Worm (Caenorhabditis elegans) whole organism, L2 larva: ENCODE results near the gene rocf-1.

Source experiments
- F13H6.1 ChIP-seq: sonication (generic microtip); optimal IDR thresholded peaks from 2 replicates; lab custom pipeline; 2016; ENCODE audit warnings: missing genetic modification characterization, missing compliant biosample characterization
- ZK546.5 ChIP-seq: sonication (generic microtip); optimal IDR thresholded peaks from 2 replicates; lab custom pipeline; 2017; ENCODE audit warnings: missing biosample characterization, missing genetic modification characterization
- alr-1 ChIP-seq: fragments of 150-350 bp; optimal IDR thresholded peaks from 2 replicates; lab custom pipeline; 2014; ENCODE audit warnings: missing biosample characterization, missing genetic modification characterization
- aly-2 ChIP-seq: fragments of 150-350 bp; optimal IDR thresholded peaks from 2 replicates; lab custom pipeline; 2014; ENCODE audit warnings: missing biosample characterization, missing genetic modification characterization
- ama-1 ChIP-seq: fragments of 150-350 bp; optimal IDR thresholded peaks from 2 replicates; lab custom pipeline; 2018; ENCODE audit warnings: inconsistent platforms
- ceh-82 ChIP-seq: fragments of 150-350 bp; optimal IDR thresholded peaks from 2 replicates; lab custom pipeline; 2014; ENCODE audit warnings: missing biosample characterization, missing genetic modification characterization
- crh-2 ChIP-seq: sonication (generic microtip); optimal IDR thresholded peaks from 2 replicates; lab custom pipeline; 2017; ENCODE audit warnings: missing biosample characterization, missing genetic modification characterization
- dmd-4 ChIP-seq: sonication (generic microtip); optimal IDR thresholded peaks from 2 replicates; lab custom pipeline; 2017; ENCODE audit warnings: missing biosample characterization, missing genetic modification characterization
- egl-27 ChIP-seq: sonication (generic microtip); optimal IDR thresholded peaks from 3 replicates; lab custom pipeline; 2017; ENCODE audit warnings: missing biosample characterization, missing genetic modification reagents, missing genetic modification characterization
- elt-1 ChIP-seq: fragments of 150-350 bp; optimal IDR thresholded peaks from 2 replicates; lab custom pipeline; 2014; ENCODE audit warnings: missing biosample characterization, missing genetic modification characterization
- elt-3 ChIP-seq: sonication (generic microtip); optimal IDR thresholded peaks from 2 replicates; lab custom pipeline; 2017; ENCODE audit warnings: missing biosample characterization, missing genetic modification characterization
- fos-1 ChIP-seq: fragments of 150-350 bp; optimal IDR thresholded peaks from 2 replicates; lab custom pipeline; 2014; ENCODE audit warnings: missing biosample characterization, missing genetic modification characterization
- lin-11 ChIP-seq: fragments of 150-350 bp; sonication (generic microtip); optimal IDR thresholded peaks from 2 replicates; lab custom pipeline; 2014; ENCODE audit warnings: missing biosample characterization, missing genetic modification characterization, inconsistent platforms, mixed read lengths
- lin-13 ChIP-seq: fragments of 150-350 bp; optimal IDR thresholded peaks from 2 replicates; lab custom pipeline; 2014; ENCODE audit warnings: missing biosample characterization, missing genetic modification reagents, missing genetic modification characterization
- lin-39 ChIP-seq: fragments of 150-350 bp; optimal IDR thresholded peaks from 2 replicates; lab custom pipeline; 2014; ENCODE audit warnings: missing biosample characterization, missing genetic modification reagents, missing genetic modification characterization
- lsy-2 ChIP-seq, 2 experiments: fragments of 150-350 bp in 1 of 2; sonication (generic microtip) in 1 of 2; optimal IDR thresholded peaks; 2 replicates each; lab custom pipeline; 2014 to 2017; ENCODE audit warnings: missing biosample characterization in 2 of 2, missing genetic modification characterization in 2 of 2
- mab-5 ChIP-seq: fragments of 150-350 bp; optimal IDR thresholded peaks from 2 replicates; lab custom pipeline; 2014; ENCODE audit warnings: missing biosample characterization, missing genetic modification characterization
- mdl-1 ChIP-seq, 2 experiments: fragments of 150-350 bp in 1 of 2; sonication (generic microtip) in 1 of 2; optimal IDR thresholded peaks; 2 replicates each; lab custom pipeline; 2017; ENCODE audit warnings: missing biosample characterization in 2 of 2, missing genetic modification characterization in 2 of 2
- nhr-10 ChIP-seq: sonication (generic microtip); optimal IDR thresholded peaks from 2 replicates; lab custom pipeline; 2017; ENCODE audit warnings: missing biosample characterization, missing genetic modification characterization
- nhr-11 ChIP-seq: fragments of 150-350 bp; optimal IDR thresholded peaks from 2 replicates; lab custom pipeline; 2014; ENCODE audit warnings: missing biosample characterization, missing genetic modification characterization
- nhr-21 ChIP-seq: fragments of 150-350 bp; optimal IDR thresholded peaks from 2 replicates; lab custom pipeline; 2014; ENCODE audit warnings: missing biosample characterization, missing genetic modification characterization
- nhr-23 ChIP-seq: fragments of 150-350 bp; optimal IDR thresholded peaks from 2 replicates; lab custom pipeline; 2014; ENCODE audit warnings: missing biosample characterization, missing genetic modification reagents, missing genetic modification characterization
- nhr-25 ChIP-seq: fragments of 150-350 bp; sonication (generic microtip); optimal IDR thresholded peaks from 3 replicates; lab custom pipeline; 2014; ENCODE audit warnings: missing biosample characterization, missing genetic modification characterization
- nhr-77 ChIP-seq: fragments of 150-350 bp; optimal IDR thresholded peaks from 2 replicates; lab custom pipeline; 2014; ENCODE audit warnings: missing biosample characterization, missing genetic modification characterization
- peb-1 ChIP-seq: fragments of 150-350 bp; optimal IDR thresholded peaks from 2 replicates; lab custom pipeline; 2014; ENCODE audit warnings: missing biosample characterization, missing genetic modification characterization
- sem-4 ChIP-seq: fragments of 150-350 bp; optimal IDR thresholded peaks from 2 replicates; lab custom pipeline; 2014; ENCODE audit warnings: missing biosample characterization, missing genetic modification reagents, missing genetic modification characterization
- skn-1 ChIP-seq: sonication (generic microtip); optimal IDR thresholded peaks from 2 replicates; lab custom pipeline; 2017; ENCODE audit warnings: missing biosample characterization, missing genetic modification characterization
- sma-3 ChIP-seq: sonication (generic microtip); optimal IDR thresholded peaks from 2 replicates; lab custom pipeline; 2016; ENCODE audit warnings: missing genetic modification reagents, missing genetic modification characterization, missing compliant biosample characterization
- snpc-4 ChIP-seq: fragments of 150-350 bp; optimal IDR thresholded peaks from 2 replicates; lab custom pipeline; 2014; ENCODE audit warnings: missing biosample characterization, missing genetic modification characterization
- unc-39 ChIP-seq: fragments of 150-350 bp; optimal IDR thresholded peaks from 2 replicates; lab custom pipeline; 2014; ENCODE audit warnings: missing biosample characterization, missing genetic modification characterization
- unc-55 ChIP-seq: fragments of 150-350 bp; sonication (generic microtip); optimal IDR thresholded peaks from 3 replicates; lab custom pipeline; 2014; ENCODE audit warnings: missing biosample characterization, missing genetic modification reagents, missing genetic modification characterization
- zag-1 ChIP-seq: fragments of 150-350 bp; optimal IDR thresholded peaks from 2 replicates; lab custom pipeline; 2014; ENCODE audit warnings: missing biosample characterization, missing genetic modification characterization
- ztf-1 ChIP-seq: fragments of 200-800 bp; sonication (Bioruptor generic); conservative IDR thresholded peaks from 2 replicates; pipeline ENCODE4 v1.3.6; 2022; ENCODE audit warnings: missing genetic modification characterization, missing compliant biosample characterization
- ztf-11 ChIP-seq: sonication (generic microtip); optimal IDR thresholded peaks from 2 replicates; lab custom pipeline; 2017; ENCODE audit warnings: missing biosample characterization, missing genetic modification characterization
- ztf-4 ChIP-seq: fragments of 150-350 bp; optimal IDR thresholded peaks from 2 replicates; lab custom pipeline; 2014; ENCODE audit warnings: missing biosample characterization, missing genetic modification characterization

rocf-1 gene

ce11 chrV:15417822-15418221 lies 46.5 kb downstream of the rocf-1 start, which contains the start of gene T06E6.10:
TSS of gene T06E6.10 (plus strand) at chrV:15418122.
- TF ChIP-seq nhr-11 (tag; lab: Kevin White, UChicago) (no peak), peb-1 (tag; lab: Kevin White, UChicago) (no peak), ceh-82 (tag; lab: Kevin White, UChicago) (no peak), lin-13 (GFP tag; lab: Kevin White, UChicago) (no peak), mab-5 (tag; lab: Kevin White, UChicago) (no peak), unc-39 (no peak), dmd-4 (tag; lab: Kevin White, UChicago) (no peak), lsy-2 (tag; optimal IDR thresholded peaks at IDR 0.05; lab: Kevin White, UChicago) (no peak), elt-1 (tag; lab: Kevin White, UChicago) (no peak), aly-2 (tag; lab: Kevin White, UChicago) (no peak), fos-1 (tag; lab: Kevin White, UChicago) (no peak), ztf-1 (GFP tag; lab: Robert Waterston, UW) (no peak), sem-4 (no peak), ZK546.5 (no peak), lin-39 (tag; lab: Kevin White, UChicago) (no peak)

- TF ChIP-seq zag-1 (tag; lab: Kevin White, UChicago) (no peak), sma-3 (GFP tag; lab: Kevin White, UChicago) (no peak), crh-2 (tag; lab: Kevin White, UChicago) (no peak), nhr-25 (no peak), skn-1 (no peak), lin-11 (tag; lab: Kevin White, UChicago) (no peak), ama-1 (lab: Kevin White, UChicago) (no peak), nhr-23 (no peak), unc-39 (no peak), nhr-21 (tag; lab: Kevin White, UChicago) (no peak), ztf-1 (GFP tag; lab: Robert Waterston, UW) (no peak), mdl-1 (tag; optimal IDR thresholded peaks at IDR 0.05; lab: Kevin White, UChicago) (no peak), ztf-11 (tag; lab: Kevin White, UChicago) (no peak), ZK546.5 (no peak), alr-1 (no peak), mab-5 (tag; lab: Kevin White, UChicago) (no peak)
- TF ChIP-seq, all 48 proteins: peak for 0
Measured at ce11 chrV:15415951-15416350, 48.4 kb downstream of the rocf-1 start, which contains the start of gene srh-265. TSS of gene srh-265 (plus strand) at chrV:15416251.

ce11 chrV:15413847-15414246 lies 50.5 kb downstream of the rocf-1 start, which contains the start of gene srh-264:
TSS of gene srh-264 (plus strand) at chrV:15414147.
- TF ChIP-seq F13H6.1 (tag; lab: Kevin White, UChicago) (no peak), mab-5 (tag; lab: Kevin White, UChicago) (no peak), unc-55 (GFP tag; lab: Kevin White, UChicago) (no peak), dmd-4 (tag; lab: Kevin White, UChicago) (no peak), sma-3 (GFP tag; lab: Kevin White, UChicago) (no peak), aly-2 (tag; lab: Kevin White, UChicago) (no peak), nhr-10 (tag; lab: Kevin White, UChicago) (no peak)

ce11 chrV:15412625-15413024 lies 51.7 kb downstream of the rocf-1 start, which contains the start of gene srbc-63:
TSS of gene srbc-63 (minus strand) at chrV:15412725.
- no peak for TF ChIP-seq elt-3
- no peak for TF ChIP-seq dmd-4 (tag; lab: Kevin White, UChicago)
- no peak for TF ChIP-seq ztf-4 (tag; lab: Kevin White, UChicago)
- no peak for TF ChIP-seq egl-27 (tag; lab: Kevin White, UChicago)
- TF ChIP-seq ztf-11 (tag; lab: Kevin White, UChicago): no peak
- TF ChIP-seq alr-1: no peak
- no peak for TF ChIP-seq lin-13 (GFP tag; lab: Kevin White, UChicago)
- no peak for TF ChIP-seq aly-2 (tag; lab: Kevin White, UChicago)
- no peak for TF ChIP-seq crh-2 (tag; lab: Kevin White, UChicago)
- no peak for TF ChIP-seq snpc-4
- TF ChIP-seq fos-1 (tag; lab: Kevin White, UChicago): no peak
- no peak for TF ChIP-seq nhr-21 (tag; lab: Kevin White, UChicago)
- TF ChIP-seq nhr-10 (tag; lab: Kevin White, UChicago): no peak
- no peak for TF ChIP-seq nhr-77 (tag; lab: Kevin White, UChicago)
